Worm (Caenorhabditis elegans) whole organism, midembryonic: ENCODE results near the gene ins-31.

Source experiments
- T22C8.4 ChIP-seq: fragments of 200-800 bp; sonication (Bioruptor generic); IDR thresholded peaks from 2 replicates; pipeline ENCODE4 v1.3.6; 2022; ENCODE audit warnings: missing genetic modification characterization, missing compliant biosample characterization
- cog-1 ChIP-seq: sonication (generic microtip); optimal IDR thresholded peaks from 2 replicates; lab custom pipeline; 2016; ENCODE audit warnings: missing genetic modification characterization, missing compliant biosample characterization
- flt-1 ChIP-seq: fragments of 200-800 bp; sonication (Bioruptor generic); IDR thresholded peaks from 2 replicates; pipeline ENCODE4 v1.3.6; 2022; ENCODE audit warnings: missing genetic modification characterization, missing compliant biosample characterization
- klf-2 ChIP-seq: fragments of 200-800 bp; sonication (Bioruptor generic); conservative IDR thresholded peaks from 2 replicates; pipeline ENCODE4 v1.3.6; 2022; ENCODE audit warnings: missing genetic modification reagents, missing genetic modification characterization, missing compliant biosample characterization
- med-1 ChIP-seq: sonication (generic microtip); optimal IDR thresholded peaks from 2 replicates; lab custom pipeline; 2017; ENCODE audit warnings: missing genetic modification characterization, mild to moderate bottlenecking, missing compliant biosample characterization, antibody characterized with exemption, missing genetic modification reagents; ENCODE audit not compliant: insufficient read depth
- ref-1 ChIP-seq: fragments of 200-800 bp; sonication (Bioruptor generic); conservative IDR thresholded peaks from 2 replicates; pipeline ENCODE4 v1.3.6; 2022; ENCODE audit warnings: missing genetic modification reagents, missing genetic modification characterization, missing compliant biosample characterization
- tab-1 ChIP-seq: fragments of 200-800 bp; sonication (Bioruptor generic); IDR thresholded peaks from 2 replicates; pipeline ENCODE4 v1.3.6; 2022; ENCODE audit warnings: missing genetic modification characterization, missing compliant biosample characterization
- ztf-29 ChIP-seq: fragments of 200-800 bp; sonication (Bioruptor generic); IDR thresholded peaks from 2 replicates; pipeline ENCODE4 v1.3.6; 2022; ENCODE audit warnings: missing genetic modification reagents, missing genetic modification characterization, missing compliant biosample characterization

DNA sequence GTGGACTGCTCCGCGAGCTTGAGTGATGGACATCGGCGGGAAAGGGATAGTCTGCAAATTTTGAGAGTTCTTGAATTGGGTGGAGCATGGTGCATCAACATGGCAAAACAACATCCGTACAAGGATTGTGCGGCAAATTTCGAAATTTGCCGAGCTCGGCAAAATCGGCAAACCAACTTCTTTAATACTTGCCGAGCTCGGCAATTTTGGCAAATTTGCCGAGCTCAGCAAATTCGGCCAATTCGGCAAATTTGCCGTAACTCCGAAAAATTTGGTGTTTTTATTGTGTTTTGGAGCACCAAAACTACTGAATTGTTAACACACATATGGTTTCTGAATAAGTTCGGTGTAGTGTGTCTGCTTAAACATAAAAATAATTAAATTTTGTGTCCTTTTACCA is 43.2 kb downstream of the ins-31 start, which contains the start of gene fbxc-55:
- no peak for TF ChIP-seq cog-1 (tag; lab: Kevin White, UChicago)
- TF ChIP-seq ztf-29, result no peak
- no peak for TF ChIP-seq ref-1 (GFP tag; lab: Robert Waterston, UW)
- no peak for TF ChIP-seq flt-1 (GFP tag; lab: Robert Waterston, UW)
- TF ChIP-seq klf-2, result no peak
- no peak for TF ChIP-seq T22C8.4 (GFP tag; lab: Robert Waterston, UW)
- no peak for TF ChIP-seq tab-1 (GFP tag; lab: Robert Waterston, UW)
- no peak for TF ChIP-seq med-1 (GFP tag; lab: Kevin White, UChicago)
